Worm (Caenorhabditis elegans): ENCODE data around the gene asp-2.

DNA sequence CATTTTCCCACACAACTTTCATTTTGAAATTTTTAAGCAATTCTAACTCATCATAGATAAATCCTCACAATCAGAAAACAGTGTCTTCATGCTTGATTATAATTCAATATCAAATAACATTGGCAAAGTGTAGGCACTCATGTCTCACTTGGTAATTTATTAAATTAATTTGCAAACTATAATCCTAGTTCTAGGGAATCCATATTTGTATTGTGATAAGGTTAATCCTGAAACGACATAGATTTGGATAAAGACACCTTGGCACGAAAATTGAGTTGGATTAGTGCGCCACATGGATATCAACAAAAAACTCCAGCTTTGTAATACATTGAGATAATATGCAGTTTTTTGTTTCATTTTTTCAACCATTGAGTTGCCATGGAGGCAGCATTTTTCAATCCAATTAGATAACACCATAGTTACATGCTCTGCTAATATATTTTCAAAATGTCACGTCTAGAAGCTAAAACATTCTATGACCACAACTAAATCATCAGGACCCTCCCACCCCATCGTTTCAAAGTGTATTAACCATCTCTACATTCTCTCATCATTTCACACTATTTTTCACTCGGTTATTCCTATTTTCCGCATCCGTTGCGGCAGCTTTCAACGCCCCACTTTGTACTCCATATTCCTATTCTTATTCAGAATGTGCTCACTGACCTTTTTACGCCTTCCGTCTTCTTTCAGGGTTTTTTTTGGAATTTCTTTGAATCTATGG is 19.0 kb upstream of the asp-2 start:
- TF ChIP-seq mdl-1 (tag; optimal IDR thresholded peaks at IDR 0.05) (no peak), tbx-2 (tag; optimal IDR thresholded peaks at IDR 0.05) (no peak), lin-39 (tag; optimal IDR thresholded peaks at IDR 0.05) (no peak), efl-1 (optimal IDR thresholded peaks at IDR 0.05) (no peak), efl-1 (GFP tag; optimal IDR thresholded peaks at IDR 0.05 in 1 of 2) (no peak), nhr-76 (tag; optimal IDR thresholded peaks at IDR 0.05) (no peak), lin-13 (GFP tag; optimal IDR thresholded peaks at IDR 0.05) (no peak), snpc-4 (tag; optimal IDR thresholded peaks at IDR 0.05) (no peak), ceh-90 (tag; optimal IDR thresholded peaks at IDR 0.05) (no peak), aha-1 (tag; optimal IDR thresholded peaks at IDR 0.05) (no peak), fos-1 (tag; optimal IDR thresholded peaks at IDR 0.05) (no peak)

Measured in whole organism, L1 larva.